Worm (Caenorhabditis elegans): ENCODE measurements around the gene Y6D1A.2.

Gene Y6D1A.2

ce11 chrII:11856361-11856760, 36.6 kb upstream of the Y6D1A.2 start, which contains the start of gene clh-1:
Gene clh-1, minus strand, starts transcription at chrII:11856461.
- TF ChIP-seq unc-3 (GFP tag; conservative IDR thresholded peaks at IDR 0.05) = no peak
- no peak for TF ChIP-seq unc-3 (tag; optimal IDR thresholded peaks at IDR 0.05)
- TF ChIP-seq ceh-19 (GFP tag; optimal IDR thresholded peaks at IDR 0.05) = no peak
- TF ChIP-seq ceh-45 (GFP tag; IDR thresholded peaks at IDR 0.05) = no peak
- TF ChIP-seq ttx-3 (tag; optimal IDR thresholded peaks at IDR 0.05) = no peak
- no peak for TF ChIP-seq lin-11 (tag; optimal IDR thresholded peaks at IDR 0.05)
- no peak for TF ChIP-seq ceh-9 (tag; optimal IDR thresholded peaks at IDR 0.05)

- TF ChIP-seq Y22D7AL.16 (tag; optimal IDR thresholded peaks at IDR 0.05) (no peak), ttx-3 (tag; optimal IDR thresholded peaks at IDR 0.05) (no peak), ref-2 (tag; optimal IDR thresholded peaks at IDR 0.05) (no peak), ama-1 (optimal IDR thresholded peaks at IDR 0.05) (no peak), eyg-1 (tag; optimal IDR thresholded peaks at IDR 0.05) (no peak), rnt-1 (tag; optimal IDR thresholded peaks at IDR 0.05) (no peak), npax-4 (tag; optimal IDR thresholded peaks at IDR 0.05) (no peak), syd-9 (tag; optimal IDR thresholded peaks at IDR 0.05) (no peak), nhr-11 (tag; optimal IDR thresholded peaks at IDR 0.05) (no peak), tbx-7 (tag; optimal IDR thresholded peaks at IDR 0.05) (no peak), unc-3 (GFP tag; conservative IDR thresholded peaks at IDR 0.05) (no peak), unc-3 (tag; optimal IDR thresholded peaks at IDR 0.05) (no peak), pha-2 (tag; optimal IDR thresholded peaks at IDR 0.05) (no peak), ceh-2 (tag; optimal IDR thresholded peaks at IDR 0.05) (no peak), fkh-6 (tag; optimal IDR thresholded peaks at IDR 0.05) (no peak)
Measured at ce11 chrII:11854749-11855148, 35.0 kb upstream of the Y6D1A.2 start.

- no peak for TF ChIP-seq ceh-24 (tag; optimal IDR thresholded peaks at IDR 0.05)
- no peak for TF ChIP-seq lin-11 (tag; optimal IDR thresholded peaks at IDR 0.05)
- no peak for TF ChIP-seq pros-1 (tag; optimal IDR thresholded peaks at IDR 0.05)
- TF ChIP-seq T23F11.4 (GFP tag; optimal IDR thresholded peaks at IDR 0.05) = no peak
Measured at ce11 chrII:11853108-11853507, 33.4 kb upstream of the Y6D1A.2 start.

ce11 chrII:11852191-11852901, 32.6 kb upstream of the Y6D1A.2 start:
- TF ChIP-seq nfya-1 (tag; optimal IDR thresholded peaks at IDR 0.05) (no peak), mec-3 (tag; optimal IDR thresholded peaks at IDR 0.05; ENCODE audit: borderline replicate concordance) (no peak), odd-2 (tag; optimal IDR thresholded peaks at IDR 0.05) (no peak), ahr-1 (tag; optimal IDR thresholded peaks at IDR 0.05) (no peak), ceh-31 (tag; optimal IDR thresholded peaks at IDR 0.05) (no peak), zip-5 (tag; optimal IDR thresholded peaks at IDR 0.05) (no peak), lin-11 (tag; optimal IDR thresholded peaks at IDR 0.05) (no peak), pros-1 (tag; optimal IDR thresholded peaks at IDR 0.05) (no peak), ets-4 (tag; optimal IDR thresholded peaks at IDR 0.05) (no peak), tbx-7 (tag; optimal IDR thresholded peaks at IDR 0.05) (no peak), ceh-18 (tag; optimal IDR thresholded peaks at IDR 0.05) (no peak), ceh-34 (tag; optimal IDR thresholded peaks at IDR 0.05) (no peak), ceh-48 (tag; optimal IDR thresholded peaks at IDR 0.05) (no peak), sdc-2 (tag; optimal IDR thresholded peaks at IDR 0.05) (no peak), madf-2 (tag; optimal IDR thresholded peaks at IDR 0.05) (no peak), C38D4.7 (GFP tag; optimal IDR thresholded peaks at IDR 0.05) (no peak), ceh-30 (tag; optimal IDR thresholded peaks at IDR 0.05) (no peak), C08G9.2 (tag; optimal IDR thresholded peaks at IDR 0.05) (no peak), pha-4 (tag; optimal IDR thresholded peaks at IDR 0.05) (no peak), hlh-8 (tag; optimal IDR thresholded peaks at IDR 0.05) (no peak)

Measured in whole organism, late embryonic.